Worm (Caenorhabditis elegans): ENCODE data around the gene col-148.

col-148 gene

DNA sequence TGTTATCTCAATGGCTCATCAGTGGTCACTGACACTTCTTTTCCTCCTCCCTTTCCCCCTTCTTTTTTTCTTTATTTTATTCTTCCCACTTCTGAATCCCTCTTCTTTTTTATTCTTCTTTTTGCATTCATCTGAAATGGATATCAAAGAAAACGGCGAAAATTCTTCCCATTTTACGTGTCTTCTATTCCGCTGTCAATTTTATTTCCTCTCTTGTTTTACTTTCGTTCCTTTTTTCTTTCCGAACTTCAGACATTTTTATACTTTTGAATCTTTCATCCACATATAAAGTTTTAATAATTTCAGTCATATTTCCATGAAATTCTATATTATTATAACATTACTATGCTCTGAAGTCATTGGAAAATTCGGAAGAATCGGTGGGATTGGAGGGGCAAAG lies 45.7 kb downstream of the col-148 start, which contains the start of gene B0024.3:
Gene B0024.3, plus strand, starts transcription at position 301 of the 400 bp plus-strand sequence.
- no peak for TF ChIP-seq fos-1 (tag; optimal IDR thresholded peaks at IDR 0.05)
- TF ChIP-seq tra-1 (GFP tag; IDR thresholded peaks at IDR 0.05) = no peak
- TF ChIP-seq unc-130 (GFP tag; optimal IDR thresholded peaks at IDR 0.05) = no peak
- no peak for TF ChIP-seq lin-1 (GFP tag; IDR thresholded peaks at IDR 0.05)
- TF ChIP-seq nhr-111 (GFP tag; optimal IDR thresholded peaks at IDR 0.05) = no peak
- TF ChIP-seq lin-39 (tag; optimal IDR thresholded peaks at IDR 0.05) = no peak
- TF ChIP-seq egl-27 (tag; optimal IDR thresholded peaks at IDR 0.05) = no peak
- no peak for TF ChIP-seq nhr-11 (tag; optimal IDR thresholded peaks at IDR 0.05)
- TF ChIP-seq egl-43 (GFP tag; IDR thresholded peaks at IDR 0.05) = no peak
- no peak for TF ChIP-seq aly-2 (tag; optimal IDR thresholded peaks at IDR 0.05)
- no peak for TF ChIP-seq mep-1 (tag; optimal IDR thresholded peaks at IDR 0.05)
- no peak for TF ChIP-seq nhr-41 (GFP tag; IDR thresholded peaks at IDR 0.05)
- no peak for TF ChIP-seq mes-2 (tag; optimal IDR thresholded peaks at IDR 0.05; ENCODE audit: poor library complexity, severe bottlenecking)
- no peak for TF ChIP-seq tag-97 (GFP tag; IDR thresholded peaks at IDR 0.05)
- no peak for TF ChIP-seq nhr-48 (tag; optimal IDR thresholded peaks at IDR 0.05)
- no peak for TF ChIP-seq daf-16 (GFP tag; optimal IDR thresholded peaks at IDR 0.05)
- TF ChIP-seq daf-16 (tag; optimal IDR thresholded peaks at IDR 0.05) = no peak
- no peak for TF ChIP-seq daf-8 (GFP tag; IDR thresholded peaks at IDR 0.05)
- TF ChIP-seq fkh-10 (GFP tag; optimal IDR thresholded peaks at IDR 0.05) = no peak

DNA sequence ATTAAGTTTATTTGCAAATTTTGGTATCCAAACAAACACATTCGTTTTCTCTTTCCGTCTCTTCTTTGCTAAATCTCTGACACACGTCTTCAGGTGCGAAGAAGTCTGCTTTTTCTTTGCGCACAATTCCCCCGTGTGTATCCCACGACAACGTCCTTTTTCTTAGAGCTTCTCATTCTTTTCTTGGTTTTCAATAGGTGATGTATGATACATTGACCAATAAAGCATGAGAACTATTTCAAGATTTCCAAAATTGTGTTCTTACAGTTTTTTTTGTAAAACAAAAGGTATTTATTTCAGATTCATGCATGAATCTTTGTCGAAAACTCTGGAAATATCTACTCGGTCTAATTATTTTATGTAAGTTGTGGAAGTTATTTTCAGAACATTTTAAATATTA lies 48.2 kb downstream of the col-148 start, which contains the start of gene B0024.15:
Gene B0024.15, plus strand, starts transcription at position 301 of the 400 bp plus-strand sequence.
- TF ChIP-seq nhr-11 (tag; optimal IDR thresholded peaks at IDR 0.05) (no peak), aha-1 (tag) (peak; percentile 47)

DNA sequence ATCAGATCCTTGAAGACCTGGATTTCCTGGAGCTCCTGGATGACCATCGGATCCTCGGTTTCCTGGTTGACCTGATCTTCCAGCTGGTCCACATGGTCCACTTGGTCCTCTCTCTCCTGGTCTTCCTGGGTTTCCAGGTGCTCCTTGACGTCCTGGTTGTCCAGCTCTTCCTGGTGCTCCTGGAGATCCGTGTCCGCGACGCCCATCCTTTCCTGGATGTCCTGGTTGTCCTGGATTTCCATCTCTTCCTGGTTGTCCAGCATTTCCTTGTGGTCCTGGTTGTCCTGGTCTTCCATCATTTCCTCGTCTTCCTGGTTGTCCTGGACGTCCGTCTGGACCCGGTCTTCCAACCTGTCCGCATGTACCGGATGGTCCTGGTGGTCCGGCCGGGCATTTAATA lies 50.3 kb downstream of the col-148 start:
- TF ChIP-seq spr-3 (GFP tag; optimal IDR thresholded peaks at IDR 0.05) (no peak), fkh-10 (GFP tag; optimal IDR thresholded peaks at IDR 0.05) (no peak), set-16 (GFP tag; IDR thresholded peaks at IDR 0.05) (peak; percentile 76; the same call in 1 of the 2 replicates), gei-8 (GFP tag; optimal IDR thresholded peaks at IDR 0.05) (no peak), mep-1 (tag; optimal IDR thresholded peaks at IDR 0.05) (no peak), daf-16 (GFP tag; optimal IDR thresholded peaks at IDR 0.05) (no peak), daf-16 (tag; optimal IDR thresholded peaks at IDR 0.05) (no peak), unc-130 (GFP tag; optimal IDR thresholded peaks at IDR 0.05) (no peak), nhr-11 (tag; optimal IDR thresholded peaks at IDR 0.05) (no peak), aha-1 (tag) (peak; percentile 14), zag-1 (tag; optimal IDR thresholded peaks at IDR 0.05) (no peak), nhr-25 (tag; optimal IDR thresholded peaks at IDR 0.05; ENCODE audit: borderline replicate concordance, insufficient read depth) (no peak), zip-11 (GFP tag; IDR thresholded peaks at IDR 0.05) (no peak), ceh-28 (tag; optimal IDR thresholded peaks at IDR 0.05) (no peak), ZK546.5 (tag; optimal IDR thresholded peaks at IDR 0.05) (no peak)

Data from whole organism, L4 larva.